Fruit fly (Drosophila melanogaster): ENCODE measurements around the gene E5.

The E5 gene

dm6 chr3R:13921806-13922515 lies 47.2 kb upstream of the E5 start (continued):
- TF ChIP-seq CG9932 (GFP tag; IDR thresholded peaks at IDR 0.05): no peak
- no peak for TF ChIP-seq CG10431 (GFP tag; optimal IDR thresholded peaks at IDR 0.05)
- no peak for TF ChIP-seq CG4404 (GFP tag; IDR thresholded peaks at IDR 0.05)
- peak; percentile 55; the same call in 1 of the 2 replicates for TF ChIP-seq sim (GFP tag; IDR thresholded peaks at IDR 0.05)
- TF ChIP-seq CG33213 (GFP tag; optimal IDR thresholded peaks at IDR 0.05): no peak
- TF ChIP-seq gsb-n (tag; optimal IDR thresholded peaks at IDR 0.05): no peak
- TF ChIP-seq dimm (GFP tag; IDR thresholded peaks at IDR 0.05): no peak
- TF ChIP-seq CG2120 (GFP tag; optimal IDR thresholded peaks at IDR 0.05): no peak
- TF ChIP-seq CG14710 (tag; optimal IDR thresholded peaks at IDR 0.05): peak; percentile 47
- no peak for TF ChIP-seq CG3163 (GFP tag; optimal IDR thresholded peaks at IDR 0.05)
- peak; percentile 66 for TF ChIP-seq lbe (GFP tag; optimal IDR thresholded peaks at IDR 0.05)
- TF ChIP-seq CG15514 (GFP tag; optimal IDR thresholded peaks at IDR 0.05): no peak
- no peak for TF ChIP-seq Sin3A (optimal IDR thresholded peaks at IDR 0.05)
- no peak for TF ChIP-seq CG12391 (tag; optimal IDR thresholded peaks at IDR 0.05)
- no peak for TF ChIP-seq slbo (GFP tag; IDR thresholded peaks at IDR 0.05)
- TF ChIP-seq tin (GFP tag; optimal IDR thresholded peaks at IDR 0.05): peak; percentile 40
- TF ChIP-seq trh (GFP tag; optimal IDR thresholded peaks at IDR 0.05): no peak
- TF ChIP-seq odd (GFP tag; optimal IDR thresholded peaks at IDR 0.05): no peak
- TF ChIP-seq eve (GFP tag; optimal IDR thresholded peaks at IDR 0.05): no peak
- TF ChIP-seq nom (GFP tag; optimal IDR thresholded peaks at IDR 0.05): peak; percentile 77
- no peak for TF ChIP-seq bab2 (GFP tag; optimal IDR thresholded peaks at IDR 0.05)
- TF ChIP-seq H15 (GFP tag; IDR thresholded peaks at IDR 0.05): peak; percentile 17; the same call in 1 of the 3 replicates
- TF ChIP-seq CG10979 (tag; optimal IDR thresholded peaks at IDR 0.05): peak; percentile 68
- peak; percentile 45 for TF ChIP-seq Sox100B (GFP tag; optimal IDR thresholded peaks at IDR 0.05)
- TF ChIP-seq Eip74EF (GFP tag; optimal IDR thresholded peaks at IDR 0.05): no peak
- no peak for TF ChIP-seq CG3995 (GFP tag; optimal IDR thresholded peaks at IDR 0.05)
- TF ChIP-seq sr (GFP tag; IDR thresholded peaks at IDR 0.05): no peak
- TF ChIP-seq chinmo (GFP tag; IDR thresholded peaks at IDR 0.05; ENCODE audit: partially characterized antibody): no peak
- TF ChIP-seq CG11398 (GFP tag; optimal IDR thresholded peaks at IDR 0.05): no peak
- no peak for TF ChIP-seq Hr3 (GFP tag; optimal IDR thresholded peaks at IDR 0.05)
- no peak for TF ChIP-seq gfzf (GFP tag; optimal IDR thresholded peaks at IDR 0.05)
- TF ChIP-seq CG4617 (GFP tag; optimal IDR thresholded peaks at IDR 0.05; ENCODE audit: borderline replicate concordance): no peak
- no peak for TF ChIP-seq CG10959 (GFP tag; IDR thresholded peaks at IDR 0.05)
- no peak for TF ChIP-seq cwo (GFP tag; optimal IDR thresholded peaks at IDR 0.05)
- no peak for TF ChIP-seq CG4707 (GFP tag; optimal IDR thresholded peaks at IDR 0.05)
- TF ChIP-seq lov (optimal IDR thresholded peaks at IDR 0.05): no peak
- 0 out of 3 replicates have a peak, but pooled peaks have one; percentile 35 for TF ChIP-seq lov (GFP tag; IDR thresholded peaks at IDR 0.05)
- TF ChIP-seq Nf-YA (GFP tag; IDR thresholded peaks at IDR 0.05): no peak
- no peak for TF ChIP-seq Poxn (GFP tag; IDR thresholded peaks at IDR 0.05)
- no peak for TF ChIP-seq CG1832 (GFP tag; optimal IDR thresholded peaks at IDR 0.05)
- peak; percentile 44; the same call in 1 of the 2 replicates for TF ChIP-seq unc-4 (GFP tag; IDR thresholded peaks at IDR 0.05; ENCODE audit: partially characterized antibody)
- TF ChIP-seq Dip2 (GFP tag; IDR thresholded peaks at IDR 0.05): no peak
- no peak for TF ChIP-seq CG17612 (GFP tag; IDR thresholded peaks at IDR 0.05)
- peak; percentile 25; the same call in 1 of the 2 replicates for TF ChIP-seq CG31441 (GFP tag; IDR thresholded peaks at IDR 0.05)
- TF ChIP-seq CG4282 (GFP tag; optimal IDR thresholded peaks at IDR 0.05): no peak
- peak; percentile 26 for TF ChIP-seq CG8924 (tag; optimal IDR thresholded peaks at IDR 0.05)
- no peak for TF ChIP-seq CG3281 (GFP tag; optimal IDR thresholded peaks at IDR 0.05)
- no peak for TF ChIP-seq CG1602 (GFP tag; optimal IDR thresholded peaks at IDR 0.05)
- TF ChIP-seq croc (GFP tag; conservative IDR thresholded peaks at IDR 0.05): peak; percentile 36; the same call in 1 of the 3 replicates
- TF ChIP-seq usp (GFP tag; optimal IDR thresholded peaks at IDR 0.05): no peak
- TF ChIP-seq Bteb2 (GFP tag; optimal IDR thresholded peaks at IDR 0.05): no peak

All from whole organism, embryonic.